Worm (Caenorhabditis elegans): ENCODE measurements around the gene mpz-6.

ce11 chrII:9356723-9357122, 50.2 kb downstream of the mpz-6 start:
- TF ChIP-seq fkh-6 (tag; optimal IDR thresholded peaks at IDR 0.05) (no peak), ama-1 (optimal IDR thresholded peaks at IDR 0.05) (no peak), pax-1 (tag; optimal IDR thresholded peaks at IDR 0.05) (no peak), pag-3 (tag; optimal IDR thresholded peaks at IDR 0.05; ENCODE audit: borderline replicate concordance) (no peak), madf-2 (tag; optimal IDR thresholded peaks at IDR 0.05) (no peak), gmeb-2 (tag; optimal IDR thresholded peaks at IDR 0.05) (no peak), npax-4 (tag; optimal IDR thresholded peaks at IDR 0.05) (no peak), dve-1 (tag; optimal IDR thresholded peaks at IDR 0.05) (peak; percentile 2), sox-4 (tag; optimal IDR thresholded peaks at IDR 0.05) (no peak), ceh-18 (tag; optimal IDR thresholded peaks at IDR 0.05) (peak; percentile 74)
